Worm (Caenorhabditis elegans) whole organism, dauer: ENCODE measurements around the gene F56D6.21.

Source experiments
- unc-62 ChIP-seq: sonication (generic microtip); optimal IDR thresholded peaks from 2 replicates; lab custom pipeline; 2017; ENCODE audit warnings: missing biosample characterization, missing genetic modification reagents, missing genetic modification characterization

The F56D6.21 gene

ce11 chrIV:3904620-3905019 is at the start of gene F56D6.21:
TSS of gene F56D6.21 (plus strand) at chrIV:3904920.
- no peak for TF ChIP-seq unc-62 (GFP tag; lab: Kevin White, UChicago)

DNA sequence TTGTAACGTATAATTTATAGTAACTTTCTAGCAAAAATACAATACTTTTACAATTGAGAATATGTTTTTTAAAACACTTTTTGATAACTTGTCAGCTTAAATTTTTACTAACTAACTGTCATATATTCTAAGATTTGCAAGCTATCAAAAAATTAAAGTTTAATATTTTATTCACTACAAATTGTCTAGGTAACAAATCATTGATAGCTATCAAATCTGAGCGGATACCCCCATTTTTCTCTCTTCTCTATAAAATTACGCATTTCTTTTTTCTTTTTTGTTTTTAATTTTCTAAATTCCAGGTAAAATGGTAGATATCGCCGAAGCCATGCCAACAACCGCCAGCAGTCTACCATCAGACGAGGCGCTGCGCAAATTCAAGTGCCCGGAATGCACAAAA is 49.2 kb upstream of the F56D6.21 start, which contains the start of gene zag-1:
zag-1 (plus strand) TSS at position 301 of the 400 bp plus-strand sequence.
- TF ChIP-seq unc-62 (GFP tag; lab: Kevin White, UChicago), result no peak

DNA sequence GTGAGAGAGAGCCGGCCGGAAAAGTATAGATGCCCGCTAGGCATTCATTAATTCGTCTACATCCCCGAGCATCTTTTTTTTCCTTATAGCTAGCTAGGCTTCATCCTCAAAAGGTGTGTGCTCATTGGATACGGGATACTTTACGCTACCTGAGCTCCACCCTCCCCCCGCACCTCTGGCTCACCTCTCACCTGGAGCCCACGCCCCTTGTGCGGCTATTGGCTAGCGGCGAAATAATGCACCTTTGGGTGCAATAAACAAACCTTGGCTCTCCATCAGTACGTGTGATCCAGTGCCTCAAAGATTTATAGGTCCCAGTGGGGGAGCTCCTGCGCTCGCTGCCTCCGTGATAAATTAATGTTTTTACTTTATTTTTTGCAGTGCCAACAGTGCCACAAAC is 48.5 kb upstream of the F56D6.21 start:
- no peak for TF ChIP-seq unc-62 (GFP tag; lab: Kevin White, UChicago)

ce11 chrIV:3857999-3858552 is 46.6 kb upstream of the F56D6.21 start:
- TF ChIP-seq unc-62 (GFP tag; lab: Kevin White, UChicago), result no peak

ce11 chrIV:3859552-3859951 is 45.2 kb upstream of the F56D6.21 start:
- no peak for TF ChIP-seq unc-62 (GFP tag; lab: Kevin White, UChicago)

- TF ChIP-seq unc-62 (GFP tag; lab: Kevin White, UChicago), result no peak
Measured at ce11 chrIV:3860419-3860818, 44.3 kb upstream of the F56D6.21 start.

ce11 chrIV:3862948-3863347 is 41.8 kb upstream of the F56D6.21 start:
- no peak for TF ChIP-seq unc-62 (GFP tag; lab: Kevin White, UChicago)

ce11 chrIV:3864944-3865343 is 39.8 kb upstream of the F56D6.21 start, which contains the start of gene aat-8:
TSS of gene aat-8 (minus strand) at chrIV:3865044.
- no peak for TF ChIP-seq unc-62 (GFP tag; lab: Kevin White, UChicago)

DNA sequence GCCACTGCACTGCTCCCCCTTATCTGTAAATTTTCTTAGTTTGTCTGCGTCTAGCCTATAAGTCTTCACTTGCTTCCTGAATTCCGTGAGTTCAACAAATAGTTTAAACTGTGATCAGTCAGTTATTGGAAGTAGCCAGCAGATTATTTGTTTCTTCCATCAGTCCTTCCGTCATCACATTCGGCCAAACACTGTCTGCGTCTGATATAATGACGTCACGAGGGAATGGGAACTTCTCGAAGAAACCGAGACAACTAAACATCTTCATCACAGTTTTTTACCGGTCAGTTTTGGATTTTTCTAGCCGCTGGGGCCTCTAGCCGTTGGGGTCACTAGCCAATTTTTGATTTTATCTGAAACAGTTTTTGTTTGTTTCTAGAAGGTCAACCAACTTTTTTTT is 38.7 kb upstream of the F56D6.21 start:
- no peak for TF ChIP-seq unc-62 (GFP tag; lab: Kevin White, UChicago)

DNA sequence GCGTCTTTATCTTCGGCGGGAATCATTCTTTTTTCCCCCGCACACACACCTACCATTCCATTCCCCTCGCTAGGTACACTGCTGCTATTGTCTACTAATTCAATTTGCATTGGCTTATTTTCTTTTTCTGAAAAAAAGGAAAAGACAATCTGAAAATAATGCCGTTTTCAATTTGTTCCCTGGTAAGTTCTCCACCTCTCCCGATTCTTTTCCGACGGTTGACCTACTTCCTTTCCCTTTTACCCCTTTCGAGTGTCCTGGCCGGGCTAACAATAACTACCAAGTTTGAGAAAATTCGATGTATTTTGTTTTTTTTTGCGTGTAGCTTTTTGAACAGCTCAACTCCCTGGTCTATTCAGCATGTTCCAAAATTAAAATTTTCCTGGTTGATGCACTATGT is 37.5 kb upstream of the F56D6.21 start, which contains the start of gene F37C4.4:
F37C4.4 (plus strand) TSS at position 58 of the 400 bp plus-strand sequence.
- TF ChIP-seq unc-62 (GFP tag; lab: Kevin White, UChicago), result no peak

DNA sequence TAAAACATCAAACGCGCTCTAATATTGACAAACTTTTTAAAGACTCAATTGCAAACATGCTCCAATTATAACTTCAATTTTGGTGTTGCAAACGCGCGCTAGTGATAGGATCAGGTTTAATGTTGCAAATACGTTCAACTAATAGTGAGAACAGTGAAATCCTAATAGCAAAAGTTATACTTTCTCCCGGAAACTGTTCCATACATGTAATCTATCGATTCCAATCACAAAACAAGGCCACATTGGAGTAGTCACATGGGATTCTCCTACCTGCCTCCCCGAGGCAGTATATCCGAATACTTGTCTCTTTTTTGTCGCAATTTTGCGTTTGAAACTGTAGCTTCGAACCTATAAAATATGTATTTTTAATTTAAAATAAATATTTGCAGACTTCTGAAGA is 34.8 kb upstream of the F56D6.21 start:
- TF ChIP-seq unc-62 (GFP tag; lab: Kevin White, UChicago), result no peak

ce11 chrIV:3873195-3873594 is 31.5 kb upstream of the F56D6.21 start:
- TF ChIP-seq unc-62 (GFP tag; lab: Kevin White, UChicago), result no peak

DNA sequence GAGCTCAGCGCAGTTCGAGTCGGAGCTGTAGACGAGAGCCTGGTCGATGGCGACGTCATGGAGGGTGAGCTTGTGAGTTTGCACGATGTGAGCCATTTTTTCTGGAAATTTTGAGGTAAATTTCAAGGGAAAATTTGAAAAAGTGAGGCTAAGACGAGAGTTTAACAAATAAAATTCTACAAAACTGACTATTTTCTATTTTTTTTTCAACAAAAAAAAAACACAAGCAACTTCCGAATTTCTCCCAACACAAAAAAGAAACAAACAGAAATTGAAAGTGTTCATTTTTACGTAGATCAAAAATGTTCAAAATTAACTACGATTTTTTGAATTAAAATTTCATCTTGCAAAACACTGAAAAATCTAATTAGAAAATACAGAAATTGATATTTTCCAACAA is 31.0 kb upstream of the F56D6.21 start, which contains the start of gene F37C4.5:
F37C4.5 (minus strand) TSS at position 101 of the 400 bp plus-strand sequence.
- no peak for TF ChIP-seq unc-62 (GFP tag; lab: Kevin White, UChicago)

- TF ChIP-seq unc-62 (GFP tag; lab: Kevin White, UChicago), result no peak
Measured at ce11 chrIV:3874417-3874816, 30.3 kb upstream of the F56D6.21 start.

- no peak for TF ChIP-seq unc-62 (GFP tag; lab: Kevin White, UChicago)
Measured at ce11 chrIV:3875260-3875659, 29.5 kb upstream of the F56D6.21 start.

ce11 chrIV:3876955-3877354 is 27.8 kb upstream of the F56D6.21 start:
- no peak for TF ChIP-seq unc-62 (GFP tag; lab: Kevin White, UChicago)

- no peak for TF ChIP-seq unc-62 (GFP tag; lab: Kevin White, UChicago)
Measured at ce11 chrIV:3878283-3878938, 26.3 kb upstream of the F56D6.21 start, which contains the start of gene F37C4.6. TSS of gene F37C4.6 (minus strand) at chrIV:3878333.
